Worm (Caenorhabditis elegans) whole organism, L3 larva: ENCODE measurements around the gene tmed-1.

ENCODE experiments used
- nhr-237 ChIP-seq: fragments of 150-350 bp; optimal IDR thresholded peaks from 2 replicates; lab custom pipeline; 2014; ENCODE audit warnings: missing biosample characterization, missing genetic modification characterization
- nhr-25 ChIP-seq: sonication (generic microtip); optimal IDR thresholded peaks from 2 replicates; lab custom pipeline; 2017; ENCODE audit warnings: missing biosample characterization, missing genetic modification characterization
- nhr-28 ChIP-seq: fragments of 150-350 bp; optimal IDR thresholded peaks from 2 replicates; lab custom pipeline; 2014; ENCODE audit warnings: missing biosample characterization, missing genetic modification characterization
- nhr-43 ChIP-seq: sonication (generic microtip); optimal IDR thresholded peaks from 2 replicates; lab custom pipeline; 2016; ENCODE audit warnings: mild to moderate bottlenecking, missing genetic modification characterization, missing compliant biosample characterization; ENCODE audit not compliant: poor library complexity, severe bottlenecking
- pha-4 ChIP-seq: fragments of 150-350 bp; optimal IDR thresholded peaks from 2 replicates; lab custom pipeline; 2014; ENCODE audit warnings: missing biosample characterization, missing genetic modification reagents, missing genetic modification characterization
- tbx-2 ChIP-seq: sonication (generic microtip); optimal IDR thresholded peaks from 2 replicates; lab custom pipeline; 2016; ENCODE audit warnings: mild to moderate bottlenecking, missing genetic modification characterization, missing compliant biosample characterization
- ztf-11 ChIP-seq: fragments of 150-350 bp; optimal IDR thresholded peaks from 2 replicates; lab custom pipeline; 2014; ENCODE audit warnings: missing biosample characterization, missing genetic modification characterization

DNA sequence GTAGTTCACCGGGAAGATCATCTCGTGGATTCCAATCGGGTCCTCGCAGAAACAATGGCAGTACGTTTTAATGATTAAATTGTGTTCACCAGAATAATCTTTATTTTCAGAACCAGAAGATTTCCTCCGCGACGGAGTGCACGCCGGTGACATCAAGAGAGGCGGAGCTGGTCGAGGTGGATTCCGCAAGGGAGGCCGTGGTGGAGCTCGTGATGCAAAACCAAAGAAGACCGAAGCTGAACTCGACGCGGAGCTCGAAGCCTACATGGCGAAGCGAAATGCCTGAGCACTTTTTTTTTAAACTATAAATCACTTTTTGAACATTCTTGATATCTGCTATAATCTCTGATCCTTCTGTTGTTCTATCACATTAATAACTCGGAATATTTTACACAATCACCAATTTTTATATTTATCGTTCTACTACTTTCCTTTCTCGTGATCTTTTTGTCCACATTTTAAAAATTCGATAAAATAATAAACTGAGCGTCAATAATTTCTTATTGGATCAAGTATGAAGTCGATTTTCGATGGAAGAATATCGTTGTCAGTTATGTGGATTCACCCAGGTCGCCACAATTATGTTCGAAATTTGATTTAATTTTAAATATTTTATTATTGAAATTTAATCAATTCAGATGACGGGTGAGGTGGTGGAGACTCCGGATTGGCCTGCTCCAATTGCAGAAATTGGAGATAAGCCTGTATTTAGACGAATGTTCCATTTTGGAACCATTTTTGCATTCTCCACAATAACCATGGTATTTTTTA, 46.5 kb upstream of the tmed-1 start, which contains the start of gene dhhc-6:
- no peak for TF ChIP-seq nhr-43 (tag; lab: Kevin White, UChicago)
- no peak for TF ChIP-seq nhr-28 (tag; lab: Kevin White, UChicago)
- TF ChIP-seq tbx-2 (tag; lab: Kevin White, UChicago), result no peak
- no peak for TF ChIP-seq ztf-11 (tag; lab: Kevin White, UChicago)
- no peak for TF ChIP-seq pha-4 (tag; lab: Kevin White, UChicago)
- TF ChIP-seq nhr-25 (tag; lab: Kevin White, UChicago), result no peak
- no peak for TF ChIP-seq nhr-237 (tag; lab: Kevin White, UChicago)
